Fruit fly (Drosophila melanogaster) whole organism, prepupa: Measurements from ENCODE around the gene CG10700.
A peak's percentile ranks its signal among the peaks of the same experiment; 100 is the strongest.

Source experiments
- Blimp-1 ChIP-seq: fragments of 200-800 bp; sonication (Bioruptor generic); optimal IDR thresholded peaks from 3 replicates; lab custom pipeline; 2017; ENCODE audit warnings: missing biosample characterization, missing genetic modification characterization, mild to moderate bottlenecking, moderate library complexity, missing genetic modification reagents
- CG10631 ChIP-seq: fragments of 200-800 bp; sonication (Bioruptor generic); optimal IDR thresholded peaks from 2 replicates; lab custom pipeline; 2016; ENCODE audit warnings: missing biosample characterization, missing genetic modification characterization
- CG10669 ChIP-seq: fragments of 200-800 bp; sonication (Bioruptor generic); optimal IDR thresholded peaks from 3 replicates; lab custom pipeline; 2018; ENCODE audit warnings: missing biosample characterization, mild to moderate bottlenecking, missing genetic modification characterization, moderate library complexity
- CG11294 ChIP-seq: fragments of 200-800 bp; sonication (Bioruptor generic); IDR thresholded peaks from 2 replicates; pipeline ENCODE4 v1.3.6; 2022; ENCODE audit warnings: missing biosample characterization, missing genetic modification characterization
- CG15336 ChIP-seq: fragments of 200-800 bp; sonication (Bioruptor generic); IDR thresholded peaks from 2 replicates; pipeline ENCODE4 v1.3.6; 2022; ENCODE audit warnings: missing biosample characterization, missing genetic modification characterization
- CG1621 ChIP-seq: fragments of 200-800 bp; sonication (Bioruptor generic); optimal IDR thresholded peaks from 3 replicates; lab custom pipeline; 2018; ENCODE audit warnings: missing biosample characterization, mild to moderate bottlenecking, missing genetic modification characterization
- CG3032 ChIP-seq: fragments of 200-800 bp; optimal IDR thresholded peaks from 2 replicates; lab custom pipeline; 2019; ENCODE audit warnings: missing biosample characterization, mild to moderate bottlenecking, missing genetic modification characterization, moderate library complexity
- CG31627 ChIP-seq: fragments of 200-800 bp; sonication (Bioruptor generic); optimal IDR thresholded peaks from 3 replicates; lab custom pipeline; 2016; ENCODE audit warnings: missing biosample characterization, missing genetic modification characterization
- CG32006 ChIP-seq: fragments of 200-800 bp; sonication (Bioruptor generic); optimal IDR thresholded peaks from 3 replicates; lab custom pipeline; 2017; ENCODE audit warnings: missing biosample characterization, mild to moderate bottlenecking, missing genetic modification characterization
- CG3919 ChIP-seq: fragments of 200-800 bp; sonication (Bioruptor generic); optimal IDR thresholded peaks from 3 replicates; lab custom pipeline; 2016; ENCODE audit warnings: missing biosample characterization, missing genetic modification characterization
- CG4318 ChIP-seq: fragments of 200-800 bp; sonication (Bioruptor generic); optimal IDR thresholded peaks from 3 replicates; lab custom pipeline; 2017; ENCODE audit warnings: missing biosample characterization, mild to moderate bottlenecking, missing genetic modification characterization
- CG6163 ChIP-seq: fragments of 200-800 bp; sonication (Bioruptor generic); IDR thresholded peaks from 3 replicates; pipeline ENCODE4 v1.3.6; 2022; ENCODE audit warnings: missing biosample characterization, missing genetic modification characterization
- CG6808 ChIP-seq: fragments of 200-800 bp; sonication (Bioruptor generic); optimal IDR thresholded peaks from 3 replicates; lab custom pipeline; 2017; ENCODE audit warnings: missing biosample characterization, missing genetic modification characterization, mild to moderate bottlenecking, moderate library complexity, missing genetic modification reagents
- CG6854 ChIP-seq: fragments of 200-800 bp; sonication (Bioruptor generic); optimal IDR thresholded peaks from 2 replicates; lab custom pipeline; 2017; ENCODE audit warnings: missing biosample characterization, mild to moderate bottlenecking, missing genetic modification characterization
- CG7368 ChIP-seq: fragments of 200-800 bp; sonication (Bioruptor generic); optimal IDR thresholded peaks from 3 replicates; lab custom pipeline; 2016; ENCODE audit warnings: missing biosample characterization, missing genetic modification characterization
- CG8119 ChIP-seq: fragments of 200-800 bp; sonication (Bioruptor generic); IDR thresholded peaks from 3 replicates; pipeline ENCODE4 v1.3.6; 2022; ENCODE audit warnings: missing biosample characterization, missing genetic modification characterization
- CG8319 ChIP-seq: fragments of 200-800 bp; sonication (Bioruptor generic); optimal IDR thresholded peaks from 3 replicates; lab custom pipeline; 2016; ENCODE audit warnings: missing biosample characterization, missing genetic modification characterization
- Eip78C ChIP-seq: fragments of 200-800 bp; sonication (Bioruptor generic); peaks from one replicate; lab custom pipeline; 2016; ENCODE audit warnings: missing biosample characterization, missing genetic modification characterization
- Hr38 ChIP-seq: sonication (Bioruptor generic); optimal IDR thresholded peaks from 2 replicates; lab custom pipeline; 2016; ENCODE audit warnings: missing biosample characterization, missing genetic modification characterization
- Hr39 ChIP-seq: fragments of 200-800 bp; sonication (Bioruptor generic); optimal IDR thresholded peaks from 2 replicates; lab custom pipeline; 2016; ENCODE audit warnings: missing biosample characterization, missing genetic modification characterization
- Smox ChIP-seq: fragments of 200-800 bp; sonication (Bioruptor generic); optimal IDR thresholded peaks from 3 replicates; lab custom pipeline; 2016; ENCODE audit warnings: missing biosample characterization, missing genetic modification characterization
- Sox102F ChIP-seq: fragments of 200-800 bp; sonication (Bioruptor generic); optimal IDR thresholded peaks from 2 replicates; lab custom pipeline; 2016; ENCODE audit warnings: missing biosample characterization, mild to moderate bottlenecking, missing genetic modification characterization
- Sox14 ChIP-seq: fragments of 200-800 bp; sonication (Bioruptor generic); optimal IDR thresholded peaks from 3 replicates; lab custom pipeline; 2016; ENCODE audit warnings: missing biosample characterization, missing genetic modification characterization
- achi ChIP-seq: fragments of 200-800 bp; sonication (Bioruptor generic); optimal IDR thresholded peaks from 3 replicates; lab custom pipeline; 2016; ENCODE audit warnings: missing biosample characterization, missing genetic modification characterization
- acj6 ChIP-seq: fragments of 200-800 bp; sonication (Bioruptor generic); optimal IDR thresholded peaks from 3 replicates; lab custom pipeline; 2016; ENCODE audit warnings: missing biosample characterization, missing genetic modification characterization
- cyc ChIP-seq: fragments of 200-800 bp; sonication (Bioruptor generic); optimal IDR thresholded peaks from 3 replicates; lab custom pipeline; 2016; ENCODE audit warnings: missing biosample characterization, missing genetic modification characterization
- dac ChIP-seq: fragments of 200-800 bp; sonication (Bioruptor generic); optimal IDR thresholded peaks from 2 replicates; lab custom pipeline; 2017; ENCODE audit warnings: missing biosample characterization, mild to moderate bottlenecking, missing genetic modification characterization
- dsx ChIP-seq: fragments of 200-800 bp; optimal IDR thresholded peaks from 3 replicates; lab custom pipeline; 2019; ENCODE audit warnings: missing biosample characterization, mild to moderate bottlenecking, missing genetic modification characterization, moderate library complexity; ENCODE audit not compliant: poor library complexity, severe bottlenecking
- eg ChIP-seq: fragments of 200-800 bp; sonication (Bioruptor generic); IDR thresholded peaks from 3 replicates; pipeline ENCODE4 v1.3.6; 2022; ENCODE audit warnings: missing biosample characterization, missing genetic modification characterization
- esn ChIP-seq: fragments of 200-800 bp; sonication (Bioruptor generic); optimal IDR thresholded peaks from 2 replicates; lab custom pipeline; 2016; ENCODE audit warnings: missing biosample characterization, mild to moderate bottlenecking, missing genetic modification characterization, moderate library complexity
- fd59A ChIP-seq: fragments of 200-800 bp; sonication (Bioruptor generic); optimal IDR thresholded peaks from 2 replicates; lab custom pipeline; 2017; ENCODE audit warnings: missing biosample characterization, mild to moderate bottlenecking, missing genetic modification characterization, missing genetic modification reagents
- fd85E ChIP-seq: fragments of 200-800 bp; sonication (Bioruptor generic); optimal IDR thresholded peaks from 3 replicates; lab custom pipeline; 2016; ENCODE audit warnings: missing biosample characterization, missing genetic modification characterization
- lz ChIP-seq: fragments of 200-800 bp; sonication (Bioruptor generic); optimal IDR thresholded peaks from 3 replicates; lab custom pipeline; 2016; ENCODE audit warnings: missing biosample characterization, missing genetic modification characterization
- net ChIP-seq: fragments of 200-800 bp; sonication (Bioruptor generic); optimal IDR thresholded peaks from 3 replicates; lab custom pipeline; 2016; ENCODE audit warnings: missing biosample characterization, missing genetic modification characterization
- pdm3 ChIP-seq: fragments of 200-800 bp; sonication (Bioruptor generic); optimal IDR thresholded peaks from 3 replicates; lab custom pipeline; 2016; ENCODE audit warnings: missing biosample characterization, missing genetic modification characterization
- spab ChIP-seq: fragments of 200-800 bp; sonication (Bioruptor generic); optimal IDR thresholded peaks from 2 replicates; lab custom pipeline; 2017; ENCODE audit warnings: missing biosample characterization, mild to moderate bottlenecking, missing genetic modification characterization, missing genetic modification reagents
- svp ChIP-seq: fragments of 200-800 bp; sonication (Bioruptor generic); peaks from one replicate; lab custom pipeline; 2016; ENCODE audit warnings: missing biosample characterization, missing genetic modification characterization
- vri ChIP-seq: fragments of 200-800 bp; sonication (Bioruptor generic); optimal IDR thresholded peaks from 3 replicates; lab custom pipeline; 2016; ENCODE audit warnings: missing biosample characterization, mild to moderate bottlenecking, missing genetic modification characterization

CG10700 gene

dm6 chr2L:19058916-19059315 is 19.9 kb downstream of the CG10700 start, which contains the start of gene Phlpp (continued):
- TF ChIP-seq esn (GFP tag; lab: Kevin White, UChicago) (no peak), achi (GFP tag; lab: Kevin White, UChicago) (no peak), Sox14 (GFP tag; lab: Kevin White, UChicago) (no peak), Hr38 (GFP tag; lab: Kevin White, UChicago) (no peak), svp (no peak), CG3032 (peak; percentile 21), lz (GFP tag; lab: Kevin White, UChicago) (no peak), Blimp-1 (no peak), fd59A (GFP tag; lab: Kevin White, UChicago) (no peak), Smox (GFP tag; lab: Kevin White, UChicago) (no peak), Hr39 (GFP tag; lab: Kevin White, UChicago) (no peak), dsx (GFP tag; lab: Kevin White, UChicago) (no peak), Eip78C (no peak), vri (GFP tag; lab: Kevin White, UChicago) (no peak), CG11294 (GFP tag; lab: Robert Waterston, UW) (no peak), pdm3 (no peak), CG4318 (no peak)

DNA sequence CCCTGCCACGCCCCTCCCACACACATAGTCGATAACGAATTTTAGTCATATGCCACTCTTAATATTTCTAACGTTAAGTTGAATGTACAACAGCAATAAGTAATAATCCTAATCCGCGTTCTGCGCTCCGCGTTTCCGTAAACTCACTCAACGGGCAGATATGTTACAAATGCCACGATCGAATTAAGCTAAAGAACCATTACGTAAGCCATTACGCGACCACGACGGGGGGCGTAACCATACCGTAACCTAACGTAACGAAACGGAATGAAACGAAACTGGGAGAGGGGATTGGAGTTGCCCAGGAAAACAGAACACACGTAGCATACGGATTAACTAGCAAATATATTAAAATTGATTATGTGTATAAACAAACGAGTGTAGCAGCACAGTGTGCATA is 21.0 kb downstream of the CG10700 start:
- TF ChIP-seq CG8319 (GFP tag; lab: Kevin White, UChicago) (no peak), spab (GFP tag; lab: Kevin White, UChicago) (no peak), cyc (no peak), Blimp-1 (no peak)

DNA sequence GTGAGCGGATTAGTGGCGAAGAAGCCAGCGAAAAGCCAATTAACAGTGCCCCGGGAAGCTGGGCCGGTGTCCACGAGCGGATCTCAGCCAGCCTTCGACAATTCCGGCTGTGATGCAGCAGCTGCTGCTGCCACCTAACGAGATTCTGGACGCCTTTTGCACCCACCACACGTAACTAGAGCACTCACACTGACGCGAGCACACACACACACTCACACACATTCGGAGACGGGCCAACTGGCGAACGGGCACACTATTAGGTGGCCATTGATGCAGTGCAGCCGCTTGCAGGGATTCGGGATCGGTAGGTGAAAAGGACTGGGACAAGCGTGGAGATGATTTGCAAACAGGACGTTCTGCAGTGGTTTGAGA is 24.3 kb downstream of the CG10700 start:
- TF ChIP-seq CG7368 = no peak
- peak; percentile 5; the same call in 1 of the 3 replicates for TF ChIP-seq CG6163 (GFP tag; lab: Robert Waterston, UW)
- 0 out of 3 replicates have a peak, but pooled peaks have one; percentile 8 for TF ChIP-seq CG8119

dm6 chr2L:19053860-19054515 is 24.8 kb downstream of the CG10700 start, which contains the start of gene CG10492:
CG10492 (plus strand) TSS chr2L:19054078.
- TF ChIP-seq CG31627 (GFP tag; lab: Kevin White, UChicago) = no peak
- no peak for TF ChIP-seq Blimp-1
- TF ChIP-seq dsx (GFP tag; lab: Kevin White, UChicago) = no peak
- TF ChIP-seq fd85E = no peak
- TF ChIP-seq achi (GFP tag; lab: Kevin White, UChicago) = peak; percentile 15
- no peak for TF ChIP-seq CG32006 (GFP tag; lab: Kevin White, UChicago)
- TF ChIP-seq CG10631 (GFP tag; lab: Kevin White, UChicago) = no peak
- peak; percentile 6 for TF ChIP-seq CG6854 (GFP tag; lab: Kevin White, UChicago)
- no peak for TF ChIP-seq CG3919 (GFP tag; lab: Kevin White, UChicago)
- no peak for TF ChIP-seq Hr38 (GFP tag; lab: Kevin White, UChicago)
- TF ChIP-seq CG6808 (GFP tag; lab: Kevin White, UChicago) = no peak
- no peak for TF ChIP-seq pdm3
- TF ChIP-seq CG7368 = no peak
- TF ChIP-seq CG15336 (GFP tag; lab: Robert Waterston, UW) = peak; percentile 28; the same call in 1 of the 2 replicates
- no peak for TF ChIP-seq dac (GFP tag; lab: Kevin White, UChicago)
- TF ChIP-seq Hr39 (GFP tag; lab: Kevin White, UChicago) = no peak
- no peak for TF ChIP-seq CG10669 (GFP tag; lab: Kevin White, UChicago)
- peak; percentile 32; the same call in 1 of the 3 replicates for TF ChIP-seq CG8119
- peak; percentile 40 for TF ChIP-seq Sox14 (GFP tag; lab: Kevin White, UChicago)
- TF ChIP-seq eg (GFP tag; lab: Robert Waterston, UW) = peak; percentile 33; the same call in 1 of the 3 replicates
- peak; percentile 47 for TF ChIP-seq CG1621 (tag; lab: Kevin White, UChicago)
- TF ChIP-seq net = peak; percentile 10
- TF ChIP-seq acj6 (GFP tag; lab: Kevin White, UChicago) = no peak
- TF ChIP-seq Eip78C = peak; percentile 48
- no peak for TF ChIP-seq Sox102F (GFP tag; lab: Kevin White, UChicago)
